Fruit fly (Drosophila melanogaster) whole organism: ENCODE measurements around the gene DCTN6-p27.

Experiments
- CG8478 ChIP-seq: fragments of >200 bp; optimal IDR thresholded peaks from 2 replicates; lab custom pipeline; 2018; ENCODE audit warnings: inconsistent platforms
- EcR ChIP-seq, 2 experiments: fragments of >200 bp; optimal IDR thresholded peaks; 2 replicates each; lab custom pipeline; 2017; ENCODE audit warnings: missing biosample characterization in 2 of 2, missing genetic modification characterization in 2 of 2, missing genetic modification reagents in 2 of 2
- pan ChIP-seq: fragments of >200 bp; optimal IDR thresholded peaks from 2 replicates; lab custom pipeline; 2017
- psq ChIP-seq: fragments of >200 bp; optimal IDR thresholded peaks from 2 replicates; lab custom pipeline; 2017
- usp ChIP-seq: fragments of >200 bp; optimal IDR thresholded peaks from 2 replicates; lab custom pipeline; 2017; ENCODE audit warnings: missing biosample characterization, missing genetic modification characterization, mixed read lengths

DNA sequence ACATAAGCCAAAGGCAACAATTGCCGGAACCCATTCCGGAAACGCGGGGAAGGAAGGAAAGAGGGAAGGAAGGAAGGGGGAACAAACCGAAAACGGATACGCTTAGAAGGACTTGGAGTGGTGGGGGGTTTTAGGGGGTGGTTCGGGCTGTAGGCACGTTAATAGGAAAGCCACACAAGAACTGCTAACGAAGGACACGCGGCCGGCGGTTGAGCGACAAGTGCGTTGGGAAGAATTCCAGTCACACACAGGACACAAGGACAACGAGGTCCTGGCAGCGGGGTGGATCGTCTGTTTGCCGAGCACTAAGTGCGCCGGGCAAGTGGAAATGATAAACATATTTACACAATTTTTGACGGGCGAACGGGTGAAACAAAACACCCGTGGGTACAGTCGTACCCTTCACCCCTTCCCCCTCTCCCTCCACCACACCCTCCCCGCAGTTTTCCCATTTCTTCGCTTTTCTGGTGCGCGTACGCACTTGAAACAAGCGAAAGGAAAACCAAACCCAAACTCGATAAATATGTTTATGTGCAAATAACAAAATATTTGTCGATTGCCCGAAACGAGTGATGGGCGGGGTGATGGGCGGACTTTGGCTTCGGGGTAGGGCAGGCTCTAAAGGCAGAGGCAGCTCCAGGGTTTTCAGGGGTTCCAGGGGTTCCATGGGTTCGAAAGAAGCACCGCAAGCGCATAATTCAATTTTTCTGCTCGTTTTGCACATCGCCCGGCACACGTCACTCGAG is 28.8 kb upstream of the DCTN6-p27 start:
- TF ChIP-seq pan (no peak), usp (GFP tag; lab: Kevin White, UChicago) (no peak), EcR (GFP tag; optimal IDR thresholded peaks at IDR 0.05; lab: Kevin White, UChicago) (no peak), CG8478 (lab: Kevin White, UChicago) (no peak), psq (lab: Kevin White, UChicago) (no peak)
